Fruit fly (Drosophila melanogaster) whole organism, pupa: ENCODE results near the gene CG9733.

Experiments used
- CG12605 ChIP-seq: fragments of 200-800 bp; sonication (Bioruptor generic); IDR thresholded peaks from 2 replicates; pipeline ENCODE4 v1.3.6; 2022; ENCODE audit warnings: missing biosample characterization, missing genetic modification characterization
- CG32121 ChIP-seq: fragments of 200-800 bp; sonication (Bioruptor generic); IDR thresholded peaks from 2 replicates; pipeline ENCODE4 v1.3.6; 2022; ENCODE audit warnings: missing biosample characterization, missing genetic modification characterization
- CG8301 ChIP-seq: fragments of 200-800 bp; sonication (Bioruptor generic); optimal IDR thresholded peaks from 2 replicates; lab custom pipeline; 2018; ENCODE audit warnings: missing biosample characterization, mild to moderate bottlenecking, missing genetic modification characterization
- CG9948 ChIP-seq: fragments of 200-800 bp; sonication (Bioruptor generic); optimal IDR thresholded peaks from 2 replicates; lab custom pipeline; 2018; ENCODE audit warnings: missing biosample characterization, mild to moderate bottlenecking, missing genetic modification characterization, moderate library complexity
- D1 ChIP-seq: fragments of 200-800 bp; sonication (Bioruptor generic); optimal IDR thresholded peaks from 2 replicates; lab custom pipeline; 2018; ENCODE audit warnings: missing biosample characterization, mild to moderate bottlenecking, missing genetic modification characterization, moderate library complexity
- EcR ChIP-seq: fragments of 200-800 bp; sonication (Bioruptor generic); optimal IDR thresholded peaks from 3 replicates; lab custom pipeline; 2019; ENCODE audit warnings: missing biosample characterization, missing genetic modification characterization, mild to moderate bottlenecking, moderate library complexity, missing genetic modification reagents
- Pif1A ChIP-seq: fragments of 200-800 bp; sonication (Bioruptor generic); optimal IDR thresholded peaks from 3 replicates; lab custom pipeline; 2016; ENCODE audit warnings: missing biosample characterization, missing genetic modification characterization
- Pif1B ChIP-seq: fragments of 200-800 bp; sonication (Bioruptor generic); optimal IDR thresholded peaks from 3 replicates; lab custom pipeline; 2016; ENCODE audit warnings: missing biosample characterization, missing genetic modification characterization
- Snoo ChIP-seq: fragments of 200-800 bp; sonication (Bioruptor generic); optimal IDR thresholded peaks from 3 replicates; lab custom pipeline; 2017; ENCODE audit warnings: missing biosample characterization, mild to moderate bottlenecking, missing genetic modification characterization, inconsistent platforms
- gl ChIP-seq: fragments of 200-800 bp; sonication (Bioruptor generic); optimal IDR thresholded peaks from 2 replicates; lab custom pipeline; 2018; ENCODE audit warnings: missing biosample characterization, mild to moderate bottlenecking, missing genetic modification characterization
- rn ChIP-seq: fragments of 200-800 bp; sonication (Bioruptor generic); IDR thresholded peaks from 2 replicates; pipeline ENCODE4 v1.3.6; 2022; ENCODE audit warnings: missing biosample characterization, missing genetic modification characterization

- TF ChIP-seq gl (tag; lab: Kevin White, UChicago) = no peak
- TF ChIP-seq CG32121 (GFP tag; lab: Robert Waterston, UW) = no peak
- TF ChIP-seq CG12605 (GFP tag; lab: Robert Waterston, UW) = no peak
- TF ChIP-seq Pif1A (GFP tag; lab: Kevin White, UChicago) = no peak
- TF ChIP-seq Snoo (tag; lab: Kevin White, UChicago) = no peak
- TF ChIP-seq CG9948 (tag; lab: Kevin White, UChicago) = no peak
- TF ChIP-seq rn (GFP tag; lab: Robert Waterston, UW) = no peak
- no peak for TF ChIP-seq Pif1B
- TF ChIP-seq D1 (tag; lab: Kevin White, UChicago) = no peak
- no peak for TF ChIP-seq CG8301
- TF ChIP-seq EcR (GFP tag; lab: Kevin White, UChicago) = no peak
Observed at dm6 chr3R:30213697-30214096, 32.8 kb downstream of the CG9733 start, which contains the start of gene CecB.
